Fruit fly (Drosophila melanogaster): ENCODE results near the gene pira.

Gene pira

DNA sequence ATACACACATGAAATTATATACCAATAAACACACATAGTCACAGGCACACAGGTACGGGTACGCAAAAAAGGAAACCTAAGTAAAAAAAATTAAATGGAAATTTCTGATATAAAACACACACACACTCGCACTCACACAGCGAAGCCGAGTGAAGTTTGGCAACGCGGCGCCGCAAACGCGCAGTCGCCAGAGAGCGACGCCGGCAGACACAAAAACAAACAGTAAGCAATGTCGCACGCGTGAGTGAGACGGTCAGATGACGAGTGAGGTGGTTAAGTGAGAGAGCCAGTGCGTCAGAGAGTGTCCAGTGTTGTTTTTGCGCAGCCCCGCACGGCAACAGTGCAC is 12.9 kb downstream of the pira start (continued):
- TF ChIP-seq btn (GFP tag; optimal IDR thresholded peaks at IDR 0.05): no peak
- TF ChIP-seq ewg (GFP tag; optimal IDR thresholded peaks at IDR 0.05): no peak
- TF ChIP-seq CG4820 (GFP tag; optimal IDR thresholded peaks at IDR 0.05): no peak
- TF ChIP-seq CG15601 (tag; optimal IDR thresholded peaks at IDR 0.05): no peak
- TF ChIP-seq Drgx (GFP tag; IDR thresholded peaks at IDR 0.05): no peak
- TF ChIP-seq Nf-YA (GFP tag; IDR thresholded peaks at IDR 0.05): no peak
- 0 out of 3 replicates have a peak, but pooled peaks have one; percentile 15 for TF ChIP-seq Opbp (GFP tag; IDR thresholded peaks at IDR 0.05; ENCODE audit: partially characterized antibody)
- peak; percentile 44 for TF ChIP-seq sqz (GFP tag; optimal IDR thresholded peaks at IDR 0.05)
- TF ChIP-seq CG8359 (GFP tag; optimal IDR thresholded peaks at IDR 0.05; ENCODE audit: borderline replicate concordance): no peak
- no peak for TF ChIP-seq Lpt (GFP tag; optimal IDR thresholded peaks at IDR 0.05)
- TF ChIP-seq HHEX (GFP tag; optimal IDR thresholded peaks at IDR 0.05): no peak
- no peak for TF ChIP-seq lov (optimal IDR thresholded peaks at IDR 0.05)
- TF ChIP-seq lov (GFP tag; IDR thresholded peaks at IDR 0.05): no peak
- no peak for TF ChIP-seq chn (GFP tag; optimal IDR thresholded peaks at IDR 0.05)
- peak; percentile 38 to 54 for TF ChIP-seq Trl (optimal IDR thresholded peaks at IDR 0.05)
- TF ChIP-seq Trl (GFP tag; optimal IDR thresholded peaks at IDR 0.05): no peak
- no peak for TF ChIP-seq ap (GFP tag; IDR thresholded peaks at IDR 0.05)
- peak; percentile 46 for TF ChIP-seq HLHmδ (GFP tag; optimal IDR thresholded peaks at IDR 0.05)
- TF ChIP-seq rib (GFP tag; IDR thresholded peaks at IDR 0.05): no peak; the same call in 1 of the 2 replicates
- no peak for TF ChIP-seq CG6175 (GFP tag; IDR thresholded peaks at IDR 0.05)
- no peak for TF ChIP-seq fd64A (GFP tag; optimal IDR thresholded peaks at IDR 0.05)
- no peak for TF ChIP-seq dati (GFP tag; IDR thresholded peaks at IDR 0.05)
- no peak for TF ChIP-seq CG2678 (tag; optimal IDR thresholded peaks at IDR 0.05)
- no peak for TF ChIP-seq CG9876 (GFP tag; optimal IDR thresholded peaks at IDR 0.05)
- no peak for TF ChIP-seq CG10959 (GFP tag; IDR thresholded peaks at IDR 0.05)
- TF ChIP-seq NfI (GFP tag; optimal IDR thresholded peaks at IDR 0.05): no peak
- TF ChIP-seq Dll (GFP tag; IDR thresholded peaks at IDR 0.05; ENCODE audit: partially characterized antibody): no peak
- TF ChIP-seq Eip74EF (GFP tag; optimal IDR thresholded peaks at IDR 0.05): no peak
- no peak for TF ChIP-seq Chrac-16 (GFP tag; optimal IDR thresholded peaks at IDR 0.05)
- no peak for TF ChIP-seq gcm2 (GFP tag; optimal IDR thresholded peaks at IDR 0.05)
- no peak for TF ChIP-seq ind (GFP tag; optimal IDR thresholded peaks at IDR 0.05)
- peak; percentile 84 for TF ChIP-seq pros (GFP tag; optimal IDR thresholded peaks at IDR 0.05)
- TF ChIP-seq Gug (GFP tag; IDR thresholded peaks at IDR 0.05): no peak; the same call in 3 of the 4 replicates
- no peak for TF ChIP-seq CG5180 (GFP tag; optimal IDR thresholded peaks at IDR 0.05)
- no peak for TF ChIP-seq Sry-β (GFP tag; optimal IDR thresholded peaks at IDR 0.05)
- TF ChIP-seq sug (tag; optimal IDR thresholded peaks at IDR 0.05): no peak
- no peak for TF ChIP-seq B-H1 (GFP tag; IDR thresholded peaks at IDR 0.05)
- no peak for TF ChIP-seq CG3726 (GFP tag; IDR thresholded peaks at IDR 0.05)
- TF ChIP-seq CG30020 (tag; optimal IDR thresholded peaks at IDR 0.05): no peak
- TF ChIP-seq hb (GFP tag; IDR thresholded peaks at IDR 0.05; ENCODE audit: partially characterized antibody): no peak
- TF ChIP-seq CG12299 (tag; optimal IDR thresholded peaks at IDR 0.05): no peak
- no peak for TF ChIP-seq cato (GFP tag; optimal IDR thresholded peaks at IDR 0.05; ENCODE audit: borderline replicate concordance)
- TF ChIP-seq CG9727 (GFP tag; optimal IDR thresholded peaks at IDR 0.05): no peak
- no peak for TF ChIP-seq slou (GFP tag; optimal IDR thresholded peaks at IDR 0.05)
- no peak for TF ChIP-seq Lhr (GFP tag; optimal IDR thresholded peaks at IDR 0.05)
- TF ChIP-seq gsb (GFP tag; IDR thresholded peaks at IDR 0.05): no peak
- no peak for TF ChIP-seq CG31388 (GFP tag; optimal IDR thresholded peaks at IDR 0.05)
- TF ChIP-seq Tbp (GFP tag; optimal IDR thresholded peaks at IDR 0.05): no peak
- TF ChIP-seq CG2199 (GFP tag; IDR thresholded peaks at IDR 0.05): no peak
- no peak for TF ChIP-seq chif (GFP tag; optimal IDR thresholded peaks at IDR 0.05)
- TF ChIP-seq CG15696 (tag; optimal IDR thresholded peaks at IDR 0.05): no peak
- TF ChIP-seq aop (GFP tag; IDR thresholded peaks at IDR 0.05): no peak
- no peak for TF ChIP-seq CG1529 (GFP tag; optimal IDR thresholded peaks at IDR 0.05)

Measured in whole organism, embryonic.